Worm (Caenorhabditis elegans) whole organism, L3 larva: ENCODE measurements around the gene F55C10.4.

Source experiments
- ama-1 ChIP-seq: fragments of 150-350 bp; optimal IDR thresholded peaks from 2 replicates; lab custom pipeline; 2018
- ceh-28 ChIP-seq: fragments of 150-350 bp; optimal IDR thresholded peaks from 2 replicates; lab custom pipeline; 2014; ENCODE audit warnings: missing biosample characterization, missing genetic modification reagents, missing genetic modification characterization
- eor-1 ChIP-seq, 2 experiments: fragments of 150-350 bp; optimal IDR thresholded peaks; 2 replicates each; lab custom pipeline; 2014 to 2018; ENCODE audit warnings: missing biosample characterization in 2 of 2, missing genetic modification characterization in 2 of 2
- fos-1 ChIP-seq: fragments of 150-350 bp; optimal IDR thresholded peaks from 2 replicates; lab custom pipeline; 2014; ENCODE audit warnings: missing biosample characterization, missing genetic modification characterization
- mml-1 ChIP-seq: fragments of 150-350 bp; sonication (generic microtip); optimal IDR thresholded peaks from 3 replicates; lab custom pipeline; 2014; ENCODE audit warnings: missing biosample characterization, missing genetic modification characterization
- nfya-1 ChIP-seq: sonication (generic microtip); optimal IDR thresholded peaks from 2 replicates; lab custom pipeline; 2017; ENCODE audit warnings: missing genetic modification characterization, mild to moderate bottlenecking, missing compliant biosample characterization, antibody characterized with exemption, moderate library complexity; ENCODE audit not compliant: insufficient read depth
- nhr-11 ChIP-seq: fragments of 150-350 bp; optimal IDR thresholded peaks from 2 replicates; lab custom pipeline; 2014; ENCODE audit warnings: missing biosample characterization, missing genetic modification characterization
- nhr-25 ChIP-seq: sonication (generic microtip); optimal IDR thresholded peaks from 2 replicates; lab custom pipeline; 2017; ENCODE audit warnings: missing biosample characterization, missing genetic modification characterization
- nhr-28 ChIP-seq: fragments of 150-350 bp; optimal IDR thresholded peaks from 2 replicates; lab custom pipeline; 2014; ENCODE audit warnings: missing biosample characterization, missing genetic modification characterization
- nhr-67 ChIP-seq: fragments of 150-350 bp; optimal IDR thresholded peaks from 2 replicates; lab custom pipeline; 2014; ENCODE audit warnings: missing biosample characterization, missing genetic modification characterization
- nhr-76 ChIP-seq: fragments of 150-350 bp; sonication (generic microtip); optimal IDR thresholded peaks from 5 replicates; lab custom pipeline; 2014; ENCODE audit warnings: missing biosample characterization, missing genetic modification characterization
- nhr-77 ChIP-seq: fragments of 150-350 bp; optimal IDR thresholded peaks from 2 replicates; lab custom pipeline; 2014; ENCODE audit warnings: missing biosample characterization, missing genetic modification characterization
- zag-1 ChIP-seq: fragments of 150-350 bp; optimal IDR thresholded peaks from 2 replicates; lab custom pipeline; 2014; ENCODE audit warnings: missing biosample characterization, missing genetic modification characterization
- ztf-4 ChIP-seq: fragments of 150-350 bp; optimal IDR thresholded peaks from 2 replicates; lab custom pipeline; 2014; ENCODE audit warnings: missing biosample characterization, missing genetic modification characterization

The F55C10.4 gene

DNA sequence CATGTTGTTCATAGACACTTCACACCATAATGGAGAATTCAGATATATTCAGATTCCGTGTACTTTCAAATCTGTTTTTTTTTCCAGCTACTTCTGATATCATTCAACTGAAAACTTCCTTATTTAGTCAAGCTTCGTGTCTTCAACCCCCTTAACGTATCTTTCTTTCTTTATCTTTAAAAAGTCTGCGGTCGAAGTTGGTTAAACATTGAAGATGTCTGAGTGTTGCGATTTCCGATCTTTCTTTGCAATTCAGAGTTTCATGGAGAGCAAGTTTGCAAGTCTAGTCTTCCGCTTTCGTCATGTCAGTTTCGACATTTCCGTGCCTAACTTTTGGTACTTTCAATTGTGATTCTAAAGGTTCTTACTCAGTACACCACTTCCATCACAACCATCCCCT, 48.7 kb downstream of the F55C10.4 start:
- TF ChIP-seq nhr-25 (tag; lab: Kevin White, UChicago) (no peak), eor-1 (tag; optimal IDR thresholded peaks at IDR 0.05; lab: Kevin White, UChicago) (no peak), mml-1 (tag; lab: Kevin White, UChicago) (no peak), nhr-11 (tag; lab: Kevin White, UChicago) (no peak), nhr-28 (tag; lab: Kevin White, UChicago) (no peak), ceh-28 (no peak), nhr-76 (no peak), ztf-4 (tag; lab: Kevin White, UChicago) (no peak), nhr-67 (tag; lab: Kevin White, UChicago) (no peak)
- TF ChIP-seq, all 47 proteins: peak for 0

DNA sequence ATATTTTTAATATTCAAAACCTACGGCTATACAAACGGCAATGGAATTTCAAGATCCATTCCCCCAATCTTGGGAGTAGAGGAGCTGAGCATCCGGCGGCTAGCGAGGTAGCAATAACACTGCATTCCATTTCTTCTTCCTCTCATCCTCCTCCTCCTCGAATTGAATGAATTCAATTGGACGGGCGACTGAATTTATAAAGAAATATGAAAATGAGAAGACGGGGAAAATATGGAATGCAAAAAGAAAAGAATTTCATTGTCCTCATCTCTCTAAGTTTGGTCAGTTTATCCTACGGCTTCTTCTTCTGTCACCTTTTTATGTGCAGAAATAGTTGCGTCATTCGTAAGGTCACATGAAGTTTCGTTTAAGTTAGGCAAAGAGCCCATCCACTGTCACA, 49.9 kb downstream of the F55C10.4 start:
- TF ChIP-seq nhr-77 (tag; lab: Kevin White, UChicago) (no peak), ama-1 (lab: Kevin White, UChicago) (no peak), fos-1 (tag; lab: Kevin White, UChicago) (no peak), nfya-1 (tag; lab: Kevin White, UChicago) (no peak), zag-1 (no peak), nhr-67 (tag; lab: Kevin White, UChicago) (no peak)
